Worm (Caenorhabditis elegans) whole organism, young adult: ENCODE data around the gene Y57A10A.8.

Experiments
- C17E4.6 ChIP-seq: fragments of 200-800 bp; sonication (Bioruptor generic); IDR thresholded peaks from 2 replicates; pipeline ENCODE4 v1.3.6; 2022; ENCODE audit warnings: missing genetic modification reagents, missing genetic modification characterization, missing compliant biosample characterization
- F57A8.1 ChIP-seq: fragments of 200-800 bp; sonication (Bioruptor generic); optimal IDR thresholded peaks from 2 replicates; lab custom pipeline; 2018; ENCODE audit warnings: mild to moderate bottlenecking, missing genetic modification characterization, moderate library complexity, missing compliant biosample characterization

DNA sequence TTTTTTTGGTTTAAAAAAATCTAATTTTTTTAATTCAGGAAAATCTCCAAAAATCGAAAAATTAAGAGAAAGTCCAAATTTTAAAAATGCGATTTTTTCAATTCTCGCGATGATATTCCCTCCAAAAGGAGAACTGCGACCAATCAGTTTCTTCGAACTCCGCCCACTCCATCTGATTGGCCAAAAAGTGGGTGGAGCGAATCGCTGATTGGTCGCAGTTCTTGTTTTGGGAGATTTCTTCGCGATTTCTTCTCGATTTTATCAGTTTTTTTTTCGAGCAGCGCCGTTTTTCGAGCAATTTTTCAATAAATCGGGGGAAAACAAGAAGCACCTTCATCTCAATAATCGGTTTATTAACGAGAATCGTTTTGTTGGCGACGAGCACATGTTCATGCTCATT lies 34.2 kb upstream of the Y57A10A.8 start:
- TF ChIP-seq C17E4.6 (GFP tag; lab: Robert Waterston, UW) (no peak), F57A8.1 (GFP tag; lab: Kevin White, UChicago) (no peak)
